Worm (Caenorhabditis elegans): ENCODE measurements around the gene T10G3.3.
"Not testable (repeated sequence)": the region's sequence is repeated elsewhere in the genome, so short reads cannot be mapped to it uniquely, and the experiment has no call there.

The T10G3.3 gene

ce11 chrV:13473467-13473866 is 16.5 kb downstream of the T10G3.3 start, which contains the start of gene T10G3.1:
Gene T10G3.1, minus strand, starts transcription at chrV:13473679.
- TF ChIP-seq unc-62 (GFP tag; optimal IDR thresholded peaks at IDR 0.05) = no peak

- TF ChIP-seq unc-62 (GFP tag; optimal IDR thresholded peaks at IDR 0.05) = no peak
Measured at ce11 chrV:13472062-13472461, 17.9 kb downstream of the T10G3.3 start.

DNA sequence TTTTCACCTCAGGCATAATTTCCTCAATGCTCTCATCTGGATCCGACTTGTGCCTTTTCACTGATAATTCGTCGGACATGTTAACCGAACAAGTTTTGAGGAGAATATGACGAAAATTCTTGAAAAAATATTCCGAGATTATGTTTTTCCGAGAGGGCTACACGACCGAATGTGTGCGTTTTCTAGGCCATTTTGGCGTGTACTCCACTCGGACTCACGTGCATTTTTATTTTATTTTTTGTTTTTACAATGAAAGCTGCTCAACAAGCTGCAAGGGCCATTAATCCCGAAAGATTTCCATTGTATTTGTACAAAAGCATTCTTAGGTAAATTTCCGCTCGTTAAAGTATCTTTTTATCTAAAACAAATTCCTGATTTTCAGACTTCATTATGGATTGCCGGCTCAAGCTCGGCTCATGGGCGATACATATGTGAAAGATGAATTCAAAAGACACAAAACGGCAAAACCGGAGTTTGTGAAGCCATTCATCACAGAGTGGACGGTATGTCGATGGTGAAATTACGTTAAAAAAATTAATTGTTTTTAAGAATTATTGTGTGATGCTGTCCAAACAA is 21.7 kb downstream of the T10G3.3 start, which contains the start of the genes F25H9.6 and F25H9.7:
Gene F25H9.6, minus strand, starts transcription at position 172 of the 576 bp plus-strand sequence.
Gene F25H9.7, plus strand, starts transcription at position 187 of the 576 bp plus-strand sequence.
- no peak for TF ChIP-seq unc-62 (GFP tag; optimal IDR thresholded peaks at IDR 0.05)

- no peak for TF ChIP-seq unc-62 (GFP tag; optimal IDR thresholded peaks at IDR 0.05)
Measured at ce11 chrV:13464123-13464522, 25.9 kb downstream of the T10G3.3 start.

- no peak for TF ChIP-seq unc-62 (GFP tag; optimal IDR thresholded peaks at IDR 0.05)
Measured at ce11 chrV:13462974-13463373, 27.0 kb downstream of the T10G3.3 start, which contains the start of gene frm-10. Gene frm-10, plus strand, starts transcription at chrV:13463207.

- TF ChIP-seq unc-62 (GFP tag; optimal IDR thresholded peaks at IDR 0.05) = no peak
Measured at ce11 chrV:13459323-13459722, 30.7 kb downstream of the T10G3.3 start, which contains the start of gene bath-39. Gene bath-39, plus strand, starts transcription at chrV:13459459.

- no peak for TF ChIP-seq unc-62 (GFP tag; optimal IDR thresholded peaks at IDR 0.05)
Measured at ce11 chrV:13457858-13458257, 32.1 kb downstream of the T10G3.3 start, which contains the start of gene F25H9.2. Gene F25H9.2, plus strand, starts transcription at chrV:13458083.

DNA sequence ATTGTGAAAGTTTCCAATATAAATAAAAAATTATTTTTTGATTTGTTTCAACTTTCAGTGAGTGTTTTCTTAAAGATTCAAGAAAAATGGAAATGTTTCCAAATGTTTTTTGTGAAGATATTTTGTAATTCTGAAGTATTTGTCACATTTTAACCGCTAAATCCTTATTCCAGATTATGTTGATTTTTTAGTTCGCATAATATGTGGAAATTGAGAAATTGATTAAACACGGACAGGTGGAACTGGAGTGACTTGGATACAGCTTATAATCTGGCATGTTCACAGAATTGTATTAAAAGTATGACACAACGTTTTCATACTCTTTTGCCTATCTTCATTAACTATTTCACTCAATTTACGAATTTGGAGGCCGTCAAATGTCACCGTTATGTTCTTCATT is 34.6 kb downstream of the T10G3.3 start, which contains the start of gene lurp-3:
Gene lurp-3, plus strand, starts transcription at position 301 of the 400 bp plus-strand sequence.
- no peak for TF ChIP-seq unc-62 (GFP tag; optimal IDR thresholded peaks at IDR 0.05)

DNA sequence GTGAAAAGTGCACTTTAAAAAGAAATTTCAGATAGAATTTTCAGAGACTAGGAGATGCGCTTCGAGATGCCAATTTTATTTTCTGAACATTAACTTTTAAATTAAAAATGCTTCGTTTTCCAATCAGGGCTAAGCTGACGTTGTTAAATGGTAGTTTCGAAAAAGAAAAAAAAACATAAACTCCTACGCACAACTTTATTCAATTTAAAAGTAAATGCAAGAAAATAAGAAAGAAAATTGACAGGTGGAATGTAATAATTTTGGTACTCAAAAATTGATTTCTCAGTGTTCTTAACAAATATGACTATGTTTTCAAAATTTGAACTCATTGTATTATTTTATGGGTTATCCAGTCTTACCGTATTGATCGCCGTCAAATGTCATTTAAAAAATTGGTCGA is 36.7 kb downstream of the T10G3.3 start, which contains the start of gene lurp-2:
Gene lurp-2, plus strand, starts transcription at position 301 of the 400 bp plus-strand sequence.
- TF ChIP-seq unc-62 (GFP tag; optimal IDR thresholded peaks at IDR 0.05) = no peak

DNA sequence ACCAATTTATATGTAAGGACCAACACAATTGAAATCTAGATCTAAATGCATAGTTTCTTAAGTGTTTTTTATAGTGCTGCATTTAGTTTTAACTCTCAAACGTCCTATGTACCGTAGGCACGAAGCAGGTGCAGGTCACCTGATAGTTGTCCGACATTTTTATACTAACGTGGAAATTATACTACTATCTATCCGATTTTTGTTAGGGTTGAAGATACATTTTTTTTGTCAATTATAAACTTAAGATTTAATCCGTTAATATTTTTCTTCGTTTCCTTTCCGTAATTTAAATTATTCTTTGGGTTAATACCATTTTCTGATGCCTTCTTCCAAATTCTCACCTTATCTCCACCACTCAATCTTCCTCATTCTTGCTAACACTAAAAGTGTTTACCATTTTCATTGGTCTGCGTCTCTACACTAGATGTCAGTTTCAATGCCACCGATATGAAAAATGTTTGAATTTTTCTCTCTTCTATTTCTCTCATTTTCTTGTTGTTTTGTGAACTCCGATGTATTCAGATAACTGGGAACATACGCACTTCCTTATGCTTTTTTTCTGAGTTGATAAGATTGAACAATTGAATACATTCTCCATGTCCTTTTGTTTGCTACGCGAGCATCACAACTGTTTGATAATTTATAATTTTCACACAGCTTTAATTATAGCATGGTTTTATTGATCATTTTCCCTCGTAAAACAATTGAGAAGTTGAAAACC is 44.6 kb downstream of the T10G3.3 start, which contains the start of gene Y2H9A.4:
Gene Y2H9A.4, plus strand, starts transcription at position 671 of the 721 bp plus-strand sequence.
- no peak for TF ChIP-seq unc-62 (GFP tag; optimal IDR thresholded peaks at IDR 0.05)

ce11 chrV:13443535-13443934 is 46.5 kb downstream of the T10G3.3 start, which contains the start of gene Y2H9A.6:
Gene Y2H9A.6, plus strand, starts transcription at chrV:13443835.
- not testable (repeated sequence) for TF ChIP-seq unc-62 (GFP tag; optimal IDR thresholded peaks at IDR 0.05)

DNA sequence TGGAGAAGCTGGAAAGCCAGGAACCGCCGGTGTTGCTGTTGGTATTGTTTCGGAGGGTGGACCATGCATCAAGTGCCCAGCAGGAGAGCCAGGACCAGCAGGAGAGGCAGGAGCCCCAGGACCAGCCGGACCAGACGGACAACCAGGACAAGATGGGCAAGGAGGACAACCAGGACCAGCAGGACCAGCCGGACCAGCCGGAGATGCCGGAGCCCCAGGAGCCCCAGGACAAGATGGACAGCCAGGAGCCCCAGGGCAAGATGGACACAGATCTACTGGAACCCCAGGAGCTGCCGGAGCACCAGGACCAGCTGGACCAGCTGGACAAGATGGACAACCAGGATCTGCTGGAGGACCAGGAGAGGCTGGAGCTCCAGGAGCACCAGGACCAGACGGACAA is 47.2 kb downstream of the T10G3.3 start:
- TF ChIP-seq unc-62 (GFP tag; optimal IDR thresholded peaks at IDR 0.05) = no peak

DNA sequence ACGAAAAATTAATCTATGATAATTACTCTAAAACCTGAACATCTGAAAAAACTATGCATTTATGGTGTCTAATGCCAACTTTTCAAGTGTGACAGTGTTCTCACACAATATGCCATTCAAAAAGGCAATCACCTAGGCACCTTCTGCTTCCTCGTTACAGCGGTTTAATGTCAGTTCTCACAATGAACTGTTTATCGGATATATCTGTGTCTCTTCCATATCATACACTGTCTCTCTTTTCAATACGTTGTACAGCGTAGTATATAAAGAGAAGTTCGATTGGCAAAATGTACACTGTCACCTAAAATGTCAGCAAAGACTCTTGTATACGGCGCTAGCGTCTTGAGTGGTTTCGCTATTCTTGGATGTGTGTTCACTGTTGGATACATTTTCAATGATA is 48.3 kb downstream of the T10G3.3 start, which contains the start of gene col-162:
Gene col-162, plus strand, starts transcription at position 301 of the 400 bp plus-strand sequence.
- TF ChIP-seq unc-62 (GFP tag; optimal IDR thresholded peaks at IDR 0.05) = no peak

ce11 chrV:13437473-13438074 is 52.4 kb downstream of the T10G3.3 start, which contains the start of gene mes-4:
Gene mes-4, minus strand, starts transcription at chrV:13437545.
- no peak for TF ChIP-seq unc-62 (GFP tag; optimal IDR thresholded peaks at IDR 0.05)
